Fruit fly (Drosophila melanogaster) S2 (cell line): ENCODE data around the gene CG14606.

ENCODE experiments used
- CG8478 ChIP-seq: fragments of >200 bp; optimal IDR thresholded peaks from 2 replicates; lab custom pipeline; 2018
- CTCF ChIP-seq, 2 experiments: fragments of >200 bp; optimal IDR thresholded peaks; 2 replicates each; lab custom pipeline; 2018

The CG14606 gene

dm6 chr3R:7187093-7187912, 29.6 kb downstream of the CG14606 start:
- TF ChIP-seq CTCF (optimal IDR thresholded peaks at IDR 0.05; lab: Kevin White, UChicago) (peak in 1 of 2 experiments; percentile 1), CG8478 (lab: Kevin White, UChicago) (no peak)

- no peak for TF ChIP-seq CG8478 (lab: Kevin White, UChicago)
Observed at dm6 chr3R:7186242-7187092, 30.4 kb downstream of the CG14606 start, which contains the start of the genes CG10055 and lap. Gene CG10055, minus strand, starts transcription at chr3R:7186673. Gene lap, plus strand, starts transcription at chr3R:7186994.

dm6 chr3R:7174755-7175154, 42.1 kb downstream of the CG14606 start:
- TF ChIP-seq CG8478 (lab: Kevin White, UChicago) (no peak), CTCF (optimal IDR thresholded peaks at IDR 0.05; lab: Kevin White, UChicago) (no peak)

DNA sequence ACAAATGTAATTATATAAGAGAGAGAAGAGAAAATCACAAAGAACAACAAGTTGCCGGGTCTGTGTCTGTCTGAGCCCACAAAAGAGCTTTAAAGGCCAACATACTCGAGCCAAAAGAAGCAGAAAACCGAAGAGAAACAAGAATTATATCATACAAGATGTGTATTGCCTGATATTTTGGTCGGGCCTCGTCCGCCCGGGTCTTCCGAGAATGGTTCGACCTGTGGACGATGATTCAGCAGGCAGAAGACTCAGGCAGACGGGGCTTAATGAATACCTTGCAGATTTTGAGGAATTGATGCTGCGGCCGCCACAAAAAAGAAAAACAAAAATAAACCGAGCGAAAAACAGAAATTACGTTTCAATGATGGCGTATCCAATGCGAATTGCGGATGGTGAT, 43.9 kb downstream of the CG14606 start:
- TF ChIP-seq CG8478 (lab: Kevin White, UChicago): no peak
- TF ChIP-seq CTCF (optimal IDR thresholded peaks at IDR 0.05; lab: Kevin White, UChicago): no peak

DNA sequence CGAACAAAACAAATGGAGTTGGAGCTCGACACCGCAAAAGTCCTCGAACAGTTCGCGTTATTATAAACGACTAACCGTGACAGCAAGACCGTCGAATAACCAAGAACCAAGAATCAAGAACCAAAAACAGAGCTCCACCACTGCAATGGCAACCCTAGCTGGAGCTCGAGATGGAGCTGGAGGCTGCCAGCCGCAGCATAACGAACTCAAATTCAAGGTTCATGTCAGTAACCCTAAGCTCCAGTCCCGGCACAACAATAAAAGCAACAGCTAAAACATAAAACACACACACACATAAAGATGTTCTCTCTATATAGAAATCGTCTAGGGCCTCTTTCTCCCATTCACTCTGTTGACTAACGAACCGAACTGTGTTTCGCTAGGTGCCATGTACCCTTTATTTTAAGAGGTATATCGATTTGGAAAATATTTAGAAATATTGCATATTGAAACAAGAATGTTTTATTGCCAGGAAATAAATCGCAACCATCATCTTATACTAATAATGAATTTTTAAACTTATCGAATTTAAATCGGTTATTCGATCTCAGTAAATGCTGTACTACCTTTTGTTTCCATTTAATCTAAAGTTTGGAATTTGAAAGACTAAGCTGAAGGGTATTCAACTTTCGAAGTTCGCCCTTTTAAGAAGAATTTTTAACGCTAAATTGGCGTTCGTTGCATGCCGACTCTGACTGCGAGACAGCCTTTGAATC, 45.3 kb downstream of the CG14606 start:
- TF ChIP-seq CG8478 (lab: Kevin White, UChicago) (no peak), CTCF (optimal IDR thresholded peaks at IDR 0.05; lab: Kevin White, UChicago) (no peak)

DNA sequence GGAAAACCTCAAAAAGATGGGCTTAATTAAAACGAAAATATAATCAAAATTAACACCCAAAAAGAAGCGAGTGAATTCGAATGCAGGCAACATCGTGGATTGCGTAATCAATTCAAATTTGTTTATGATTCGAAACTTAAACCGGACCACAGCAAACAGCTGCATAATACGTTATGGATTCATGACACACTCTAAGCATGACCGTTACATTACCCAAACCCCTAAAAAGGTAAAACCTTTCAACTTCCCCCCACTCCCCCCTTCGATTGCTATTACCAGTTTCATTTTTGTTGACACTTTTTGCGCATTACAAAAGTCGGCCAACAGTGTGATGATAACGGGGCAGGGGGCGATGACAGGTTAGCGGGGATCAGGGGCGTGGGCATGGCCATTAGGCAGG, 47.0 kb downstream of the CG14606 start:
- no peak for TF ChIP-seq CTCF (optimal IDR thresholded peaks at IDR 0.05; lab: Kevin White, UChicago)
- TF ChIP-seq CG8478 (lab: Kevin White, UChicago): no peak
